Worm (Caenorhabditis elegans): Measurements from ENCODE around the gene msp-64.
"Not testable (repeated sequence)": the region's sequence is repeated elsewhere in the genome, so short reads cannot be mapped to it uniquely, and the experiment has no call there.

The msp-64 gene

DNA sequence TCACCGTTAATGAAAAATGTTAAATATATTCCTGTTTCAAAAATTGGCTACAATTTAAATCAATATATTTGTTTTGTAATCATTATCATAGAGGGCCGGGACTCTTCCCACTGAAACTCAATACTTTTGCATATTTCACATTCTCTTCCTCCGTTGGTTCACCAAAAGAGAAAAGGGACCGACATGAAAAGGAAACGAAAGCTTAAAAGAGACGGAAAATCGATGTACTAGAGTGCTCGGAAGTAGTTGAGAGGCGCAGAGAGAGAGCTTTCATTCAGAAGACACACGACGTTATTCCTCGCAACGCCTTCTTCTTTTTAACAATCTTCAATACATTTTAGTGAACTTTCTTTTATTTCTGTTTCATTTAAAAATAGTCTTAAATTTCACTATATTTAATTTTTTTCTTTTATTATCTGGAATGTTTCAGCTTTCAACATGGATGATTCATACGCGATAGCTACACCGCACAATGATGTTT, 10.2 kb upstream of the msp-64 start, which contains the start of gene ehs-1:
ehs-1 (plus strand) TSS at position 431 of the 481 bp plus-strand sequence.
- TF ChIP-seq ces-1 (GFP tag; optimal IDR thresholded peaks at IDR 0.05) (peak; percentile 8), unc-62 (GFP tag; optimal IDR thresholded peaks at IDR 0.05) (peak; percentile 5), ceh-83 (GFP tag; optimal IDR thresholded peaks at IDR 0.05) (no peak)

ce11 chrII:5819655-5820054, 9.5 kb upstream of the msp-64 start:
- no peak for TF ChIP-seq ham-2 (GFP tag; optimal IDR thresholded peaks at IDR 0.05)
- TF ChIP-seq ces-1 (GFP tag; optimal IDR thresholded peaks at IDR 0.05) = no peak
- no peak for TF ChIP-seq pha-4 (tag; optimal IDR thresholded peaks at IDR 0.05)

- TF ChIP-seq ceh-83 (GFP tag; optimal IDR thresholded peaks at IDR 0.05) = no peak
- TF ChIP-seq bed-3 (GFP tag; optimal IDR thresholded peaks at IDR 0.05) = no peak
- no peak for TF ChIP-seq sem-2 (GFP tag; optimal IDR thresholded peaks at IDR 0.05)
- TF ChIP-seq unc-39 (tag; optimal IDR thresholded peaks at IDR 0.05) = no peak
- no peak for TF ChIP-seq nhr-28 (tag; optimal IDR thresholded peaks at IDR 0.05)
- TF ChIP-seq zip-8 (tag; optimal IDR thresholded peaks at IDR 0.05) = no peak
- TF ChIP-seq lin-32 (GFP tag; optimal IDR thresholded peaks at IDR 0.05) = no peak
- no peak for TF ChIP-seq drap-1 (GFP tag; optimal IDR thresholded peaks at IDR 0.05)
These were observed 8.2 kb upstream of the msp-64 start, which contains the start of gene ZK1248.4 for ce11 chrII:5818298-5818697. ZK1248.4 (plus strand) TSS chrII:5818598.

- TF ChIP-seq snpc-4 (tag; optimal IDR thresholded peaks at IDR 0.05) (no peak), flh-1 (GFP tag; optimal IDR thresholded peaks at IDR 0.05) (no peak)
These were observed 6.2 kb upstream of the msp-64 start, which contains the start of gene ZK1248.20 for ce11 chrII:5816346-5816745. ZK1248.20 (plus strand) TSS chrII:5816646.

ce11 chrII:5815382-5815781, 5.3 kb upstream of the msp-64 start, which contains the start of gene wago-5:
wago-5 (minus strand) TSS chrII:5815482.
- not testable (repeated sequence) for TF ChIP-seq ces-1 (GFP tag; optimal IDR thresholded peaks at IDR 0.05); snpc-4 (tag; optimal IDR thresholded peaks at IDR 0.05); ham-2 (GFP tag; optimal IDR thresholded peaks at IDR 0.05)

DNA sequence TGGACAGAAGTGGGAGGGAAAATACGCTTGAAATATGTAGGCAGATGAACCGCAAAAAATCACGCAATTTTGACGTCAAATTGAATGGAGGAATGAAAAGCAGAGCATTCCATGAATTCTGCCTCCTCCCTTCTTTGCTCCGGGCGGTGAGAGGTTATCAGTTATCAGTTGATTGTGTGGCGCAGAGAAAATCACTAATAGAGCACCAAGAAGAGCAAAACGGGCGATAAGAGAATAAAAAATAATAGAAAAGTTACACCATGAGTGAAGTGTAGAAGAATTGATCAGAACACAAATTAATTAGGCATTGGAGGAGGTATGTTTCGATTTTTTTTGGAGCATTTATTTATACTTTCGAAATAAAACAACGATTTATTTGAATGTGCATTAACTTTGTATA, 3.6 kb downstream of the msp-64 start:
- TF ChIP-seq pha-4 (tag; optimal IDR thresholded peaks at IDR 0.05) (no peak), sptf-1 (tag; optimal IDR thresholded peaks at IDR 0.05) (no peak), tbx-8 (GFP tag; optimal IDR thresholded peaks at IDR 0.05) (no peak), hlh-1 (tag; optimal IDR thresholded peaks at IDR 0.05) (no peak), bed-3 (GFP tag; optimal IDR thresholded peaks at IDR 0.05) (no peak), ztf-11 (tag; optimal IDR thresholded peaks at IDR 0.05) (no peak), flh-1 (GFP tag; optimal IDR thresholded peaks at IDR 0.05) (no peak), nhr-12 (tag; optimal IDR thresholded peaks at IDR 0.05) (no peak), ham-2 (GFP tag; optimal IDR thresholded peaks at IDR 0.05) (no peak), nhr-76 (tag; optimal IDR thresholded peaks at IDR 0.05) (no peak), sem-2 (GFP tag; optimal IDR thresholded peaks at IDR 0.05) (no peak), elt-1 (tag; optimal IDR thresholded peaks at IDR 0.05; ENCODE audit: borderline replicate concordance, insufficient read depth) (no peak), mep-1 (tag; optimal IDR thresholded peaks at IDR 0.05) (no peak), mab-5 (tag; optimal IDR thresholded peaks at IDR 0.05) (no peak), nhr-237 (tag; optimal IDR thresholded peaks at IDR 0.05) (no peak), zip-8 (tag; optimal IDR thresholded peaks at IDR 0.05) (no peak), M03D4.4 (tag; optimal IDR thresholded peaks at IDR 0.05) (no peak), drap-1 (GFP tag; optimal IDR thresholded peaks at IDR 0.05) (no peak), lin-32 (GFP tag; optimal IDR thresholded peaks at IDR 0.05) (no peak), elt-3 (tag; optimal IDR thresholded peaks at IDR 0.05) (no peak)

ce11 chrII:5805303-5805702, 4.8 kb downstream of the msp-64 start, which contains the start of gene K05F1.10:
K05F1.10 (minus strand) TSS chrII:5805473.
- TF ChIP-seq nhr-237 (tag; optimal IDR thresholded peaks at IDR 0.05) (no peak), nhr-12 (tag; optimal IDR thresholded peaks at IDR 0.05) (no peak), cnd-1 (tag; optimal IDR thresholded peaks at IDR 0.05) (no peak), sptf-1 (tag; optimal IDR thresholded peaks at IDR 0.05) (no peak), lin-13 (tag; optimal IDR thresholded peaks at IDR 0.05) (no peak), unc-39 (tag; optimal IDR thresholded peaks at IDR 0.05) (no peak), hlh-1 (tag; optimal IDR thresholded peaks at IDR 0.05) (no peak), pha-4 (tag; optimal IDR thresholded peaks at IDR 0.05) (no peak), ztf-11 (tag; optimal IDR thresholded peaks at IDR 0.05) (no peak), snpc-4 (tag; optimal IDR thresholded peaks at IDR 0.05) (no peak), elt-1 (tag; optimal IDR thresholded peaks at IDR 0.05; ENCODE audit: borderline replicate concordance, insufficient read depth) (no peak), tbx-8 (GFP tag; optimal IDR thresholded peaks at IDR 0.05) (no peak), lin-32 (GFP tag; optimal IDR thresholded peaks at IDR 0.05) (no peak), mls-2 (tag; optimal IDR thresholded peaks at IDR 0.05) (no peak), ces-1 (GFP tag; optimal IDR thresholded peaks at IDR 0.05) (no peak), ceh-83 (GFP tag; optimal IDR thresholded peaks at IDR 0.05) (no peak), elt-3 (tag; optimal IDR thresholded peaks at IDR 0.05) (no peak)

All from whole organism, mixed stage, embryonic.